Worm (Caenorhabditis elegans): Measurements from ENCODE around the gene Y39A1A.18.
A peak's percentile ranks its signal among the peaks of the same experiment; 100 is the strongest.

DNA sequence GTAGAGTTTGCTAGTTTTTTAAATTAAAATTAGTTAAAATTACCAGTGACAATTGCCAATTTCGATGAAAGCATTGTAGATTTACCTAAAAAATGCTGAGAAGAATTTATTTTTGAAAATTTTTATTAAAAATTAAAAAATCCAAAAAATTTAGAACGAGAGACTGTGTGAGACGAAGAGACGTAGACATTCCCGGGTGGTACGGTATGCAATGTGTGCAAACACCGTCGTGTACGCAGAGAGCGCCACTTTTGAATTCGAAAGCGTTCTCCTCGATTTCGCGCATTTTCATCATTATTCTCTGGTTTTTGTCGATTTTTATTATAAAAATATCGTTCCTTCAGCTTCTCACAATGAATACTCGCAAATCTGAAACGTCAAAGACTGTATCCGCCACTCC, 51.5 kb downstream of the Y39A1A.18 start, which contains the start of the genes dhs-11 and orc-1:
- peak; percentile 84 for TF ChIP-seq lin-54 (GFP tag; optimal IDR thresholded peaks at IDR 0.05)
- no peak for TF ChIP-seq ama-1 (optimal IDR thresholded peaks at IDR 0.05)
- TF ChIP-seq ama-1 (GFP tag; optimal IDR thresholded peaks at IDR 0.05): no peak
- TF ChIP-seq tbp1 (GFP tag; optimal IDR thresholded peaks at IDR 0.05): peak; percentile 35
- TF ChIP-seq F49E8.2 (tag; optimal IDR thresholded peaks at IDR 0.05; ENCODE audit: insufficient read depth): no peak
- TF ChIP-seq lir-1 (GFP tag; conservative IDR thresholded peaks at IDR 0.05): no peak
- peak; percentile 74 for TF ChIP-seq dpl-1 (GFP tag; optimal IDR thresholded peaks at IDR 0.05)
- TF ChIP-seq unc-130 (GFP tag; optimal IDR thresholded peaks at IDR 0.05): peak; percentile 24
- TF ChIP-seq F33H1.4 (GFP tag; IDR thresholded peaks at IDR 0.05): peak; percentile 66
- no peak for TF ChIP-seq nfya-1 (tag; optimal IDR thresholded peaks at IDR 0.05; ENCODE audit: borderline replicate concordance, insufficient read depth)
- no peak for TF ChIP-seq aptf-3 (GFP tag; IDR thresholded peaks at IDR 0.05)
